Worm (Caenorhabditis elegans) whole organism, L3 larva: ENCODE data around the gene F56D1.1.

Experiments
- ama-1 ChIP-seq: fragments of 150-350 bp; optimal IDR thresholded peaks from 2 replicates; lab custom pipeline; 2018
- jun-1 ChIP-seq: fragments of 150-350 bp; optimal IDR thresholded peaks from 2 replicates; lab custom pipeline; 2014; ENCODE audit warnings: missing biosample characterization, missing genetic modification reagents, missing genetic modification characterization
- lsy-12 ChIP-seq: sonication (generic microtip); optimal IDR thresholded peaks from 2 replicates; lab custom pipeline; 2016; ENCODE audit warnings: mild to moderate bottlenecking, missing genetic modification characterization, missing compliant biosample characterization
- nhr-237 ChIP-seq: fragments of 150-350 bp; optimal IDR thresholded peaks from 2 replicates; lab custom pipeline; 2014; ENCODE audit warnings: missing biosample characterization, missing genetic modification characterization
- nhr-67 ChIP-seq: fragments of 150-350 bp; optimal IDR thresholded peaks from 2 replicates; lab custom pipeline; 2014; ENCODE audit warnings: missing biosample characterization, missing genetic modification characterization
- nhr-77 ChIP-seq: fragments of 150-350 bp; optimal IDR thresholded peaks from 2 replicates; lab custom pipeline; 2014; ENCODE audit warnings: missing biosample characterization, missing genetic modification characterization
- pqm-1 ChIP-seq: fragments of 150-350 bp; optimal IDR thresholded peaks from 2 replicates; lab custom pipeline; 2017; ENCODE audit warnings: missing biosample characterization, missing genetic modification characterization, inconsistent platforms
- unc-62 ChIP-seq: fragments of 150-350 bp; sonication (generic microtip); optimal IDR thresholded peaks from 4 replicates; lab custom pipeline; 2014; ENCODE audit warnings: missing biosample characterization, missing genetic modification reagents, missing genetic modification characterization
- ztf-11 ChIP-seq: fragments of 150-350 bp; optimal IDR thresholded peaks from 2 replicates; lab custom pipeline; 2014; ENCODE audit warnings: missing biosample characterization, missing genetic modification characterization

- TF ChIP-seq jun-1 = no peak
- no peak for TF ChIP-seq unc-62 (GFP tag; lab: Kevin White, UChicago)
- TF ChIP-seq ama-1 = no peak
- TF ChIP-seq nhr-237 (tag; lab: Kevin White, UChicago) = no peak
- TF ChIP-seq nhr-67 (tag; lab: Kevin White, UChicago) = no peak
- no peak for TF ChIP-seq ztf-11
- no peak for TF ChIP-seq lsy-12 (tag; lab: Kevin White, UChicago)
- no peak for TF ChIP-seq nhr-77 (tag; lab: Kevin White, UChicago)
- TF ChIP-seq pqm-1 = no peak
These were observed 39.6 kb downstream of the F56D1.1 start for ce11 chrII:5518055-5518454.
